Worm (Caenorhabditis elegans) whole organism, L3 larva: ENCODE measurements around the gene srt-36.
A peak's percentile ranks its signal among the peaks of the same experiment; 100 is the strongest.

Experiments
- R02D3.7 ChIP-seq: fragments of 150-350 bp; optimal IDR thresholded peaks from 2 replicates; lab custom pipeline; 2014; ENCODE audit warnings: missing biosample characterization, missing genetic modification characterization
- ZK546.5 ChIP-seq: sonication (generic microtip); optimal IDR thresholded peaks from 2 replicates; lab custom pipeline; 2017; ENCODE audit warnings: missing biosample characterization, missing genetic modification characterization
- aly-2 ChIP-seq: fragments of 150-350 bp; optimal IDR thresholded peaks from 2 replicates; lab custom pipeline; 2014; ENCODE audit warnings: missing biosample characterization, missing genetic modification characterization
- ama-1 ChIP-seq: fragments of 150-350 bp; optimal IDR thresholded peaks from 2 replicates; lab custom pipeline; 2018
- ceh-16 ChIP-seq: sonication (generic microtip); optimal IDR thresholded peaks from 2 replicates; lab custom pipeline; 2017; ENCODE audit warnings: missing biosample characterization, missing genetic modification characterization
- ceh-28 ChIP-seq: fragments of 150-350 bp; optimal IDR thresholded peaks from 2 replicates; lab custom pipeline; 2014; ENCODE audit warnings: missing biosample characterization, missing genetic modification reagents, missing genetic modification characterization
- ceh-9 ChIP-seq: sonication (generic microtip); optimal IDR thresholded peaks from 2 replicates; lab custom pipeline; 2018; ENCODE audit warnings: missing biosample characterization, missing genetic modification characterization
- egl-27 ChIP-seq: sonication (generic microtip); optimal IDR thresholded peaks from 4 replicates; lab custom pipeline; 2017; ENCODE audit warnings: missing biosample characterization, missing genetic modification reagents, missing genetic modification characterization
- egl-5 ChIP-seq: fragments of 150-350 bp; optimal IDR thresholded peaks from 2 replicates; lab custom pipeline; 2017; ENCODE audit warnings: missing biosample characterization, missing genetic modification reagents, missing genetic modification characterization, inconsistent platforms
- elt-1 ChIP-seq: fragments of 150-350 bp; optimal IDR thresholded peaks from 2 replicates; lab custom pipeline; 2014; ENCODE audit warnings: missing biosample characterization, missing genetic modification characterization
- elt-2 ChIP-seq: sonication (generic microtip); optimal IDR thresholded peaks from 2 replicates; lab custom pipeline; 2016; ENCODE audit warnings: missing genetic modification reagents, mild to moderate bottlenecking, missing genetic modification characterization, missing compliant biosample characterization
- eor-1 ChIP-seq, 2 experiments: fragments of 150-350 bp; optimal IDR thresholded peaks; 2 replicates each; lab custom pipeline; 2014 to 2018; ENCODE audit warnings: missing biosample characterization in 2 of 2, missing genetic modification characterization in 2 of 2
- fkh-10 ChIP-seq: sonication (generic microtip); optimal IDR thresholded peaks from 2 replicates; lab custom pipeline; 2017; ENCODE audit warnings: missing biosample characterization, missing genetic modification reagents, missing genetic modification characterization
- fos-1 ChIP-seq: fragments of 150-350 bp; optimal IDR thresholded peaks from 2 replicates; lab custom pipeline; 2014; ENCODE audit warnings: missing biosample characterization, missing genetic modification characterization
- hmg-11 ChIP-seq: sonication (generic microtip); optimal IDR thresholded peaks from 2 replicates; lab custom pipeline; 2016; ENCODE audit warnings: missing genetic modification characterization, missing compliant biosample characterization
- jun-1 ChIP-seq: fragments of 150-350 bp; optimal IDR thresholded peaks from 2 replicates; lab custom pipeline; 2014; ENCODE audit warnings: missing biosample characterization, missing genetic modification reagents, missing genetic modification characterization
- lin-15B ChIP-seq: fragments of 150-350 bp; optimal IDR thresholded peaks from 2 replicates; lab custom pipeline; 2014; ENCODE audit warnings: missing biosample characterization, missing genetic modification characterization
- lin-39 ChIP-seq: fragments of 150-350 bp; optimal IDR thresholded peaks from 2 replicates; lab custom pipeline; 2018; ENCODE audit warnings: missing biosample characterization, missing genetic modification reagents, missing genetic modification characterization
- lsy-12 ChIP-seq: sonication (generic microtip); optimal IDR thresholded peaks from 2 replicates; lab custom pipeline; 2016; ENCODE audit warnings: mild to moderate bottlenecking, missing genetic modification characterization, missing compliant biosample characterization
- mdl-1 ChIP-seq: fragments of 150-350 bp; optimal IDR thresholded peaks from 2 replicates; lab custom pipeline; 2014; ENCODE audit warnings: missing biosample characterization, missing genetic modification characterization
- mml-1 ChIP-seq: fragments of 150-350 bp; sonication (generic microtip); optimal IDR thresholded peaks from 3 replicates; lab custom pipeline; 2014; ENCODE audit warnings: missing biosample characterization, missing genetic modification characterization
- nfya-1 ChIP-seq: sonication (generic microtip); optimal IDR thresholded peaks from 2 replicates; lab custom pipeline; 2017; ENCODE audit warnings: missing genetic modification characterization, mild to moderate bottlenecking, missing compliant biosample characterization, antibody characterized with exemption, moderate library complexity; ENCODE audit not compliant: insufficient read depth
- nhr-12 ChIP-seq: fragments of 150-350 bp; optimal IDR thresholded peaks from 2 replicates; lab custom pipeline; 2014; ENCODE audit warnings: missing biosample characterization, missing genetic modification characterization
- nhr-23 ChIP-seq: fragments of 150-350 bp; optimal IDR thresholded peaks from 2 replicates; lab custom pipeline; 2014; ENCODE audit warnings: missing biosample characterization, missing genetic modification reagents, missing genetic modification characterization
- nhr-25 ChIP-seq: sonication (generic microtip); optimal IDR thresholded peaks from 2 replicates; lab custom pipeline; 2017; ENCODE audit warnings: missing biosample characterization, missing genetic modification characterization
- nhr-28 ChIP-seq: fragments of 150-350 bp; optimal IDR thresholded peaks from 2 replicates; lab custom pipeline; 2014; ENCODE audit warnings: missing biosample characterization, missing genetic modification characterization
- nhr-43 ChIP-seq: sonication (generic microtip); optimal IDR thresholded peaks from 2 replicates; lab custom pipeline; 2016; ENCODE audit warnings: mild to moderate bottlenecking, missing genetic modification characterization, missing compliant biosample characterization; ENCODE audit not compliant: poor library complexity, severe bottlenecking
- nhr-67 ChIP-seq: fragments of 150-350 bp; optimal IDR thresholded peaks from 2 replicates; lab custom pipeline; 2014; ENCODE audit warnings: missing biosample characterization, missing genetic modification characterization
- nhr-76 ChIP-seq: fragments of 150-350 bp; sonication (generic microtip); optimal IDR thresholded peaks from 5 replicates; lab custom pipeline; 2014; ENCODE audit warnings: missing biosample characterization, missing genetic modification characterization
- nhr-77 ChIP-seq: fragments of 150-350 bp; optimal IDR thresholded peaks from 2 replicates; lab custom pipeline; 2014; ENCODE audit warnings: missing biosample characterization, missing genetic modification characterization
- pha-4 ChIP-seq: fragments of 150-350 bp; optimal IDR thresholded peaks from 2 replicates; lab custom pipeline; 2014; ENCODE audit warnings: missing biosample characterization, missing genetic modification reagents, missing genetic modification characterization
- pqm-1 ChIP-seq: fragments of 150-350 bp; optimal IDR thresholded peaks from 2 replicates; lab custom pipeline; 2017; ENCODE audit warnings: missing biosample characterization, missing genetic modification characterization, inconsistent platforms
- sea-2 ChIP-seq: fragments of 150-350 bp; sonication (generic microtip); optimal IDR thresholded peaks from 4 replicates; lab custom pipeline; 2014; ENCODE audit warnings: missing biosample characterization, missing genetic modification reagents, missing genetic modification characterization
- skn-1 ChIP-seq: fragments of 150-350 bp; optimal IDR thresholded peaks from 2 replicates; lab custom pipeline; 2014; ENCODE audit warnings: missing biosample characterization, missing genetic modification characterization
- tbx-2 ChIP-seq: sonication (generic microtip); optimal IDR thresholded peaks from 2 replicates; lab custom pipeline; 2016; ENCODE audit warnings: mild to moderate bottlenecking, missing genetic modification characterization, missing compliant biosample characterization
- unc-62 ChIP-seq: fragments of 150-350 bp; sonication (generic microtip); optimal IDR thresholded peaks from 4 replicates; lab custom pipeline; 2014; ENCODE audit warnings: missing biosample characterization, missing genetic modification reagents, missing genetic modification characterization
- zag-1 ChIP-seq: fragments of 150-350 bp; optimal IDR thresholded peaks from 2 replicates; lab custom pipeline; 2014; ENCODE audit warnings: missing biosample characterization, missing genetic modification characterization
- ztf-11 ChIP-seq: fragments of 150-350 bp; optimal IDR thresholded peaks from 2 replicates; lab custom pipeline; 2014; ENCODE audit warnings: missing biosample characterization, missing genetic modification characterization

srt-36 gene

ce11 chrV:4240292-4240691, 27.8 kb downstream of the srt-36 start, which contains the start of gene srh-204:
Gene srh-204, minus strand, starts transcription at chrV:4240392.
- TF ChIP-seq nhr-77 (tag; lab: Kevin White, UChicago) (no peak), aly-2 (tag; lab: Kevin White, UChicago) (no peak), eor-1 (tag; optimal IDR thresholded peaks at IDR 0.05; lab: Kevin White, UChicago) (no peak), zag-1 (tag; lab: Kevin White, UChicago) (no peak), sea-2 (GFP tag; lab: Kevin White, UChicago) (no peak), elt-2 (no peak), lsy-12 (no peak), ceh-9 (tag; lab: Kevin White, UChicago) (no peak), pha-4 (tag; lab: Kevin White, UChicago) (no peak), egl-5 (tag; lab: Kevin White, UChicago) (no peak), nhr-12 (no peak), ceh-16 (tag; lab: Kevin White, UChicago) (no peak), mdl-1 (no peak), tbx-2 (no peak), nhr-43 (no peak), skn-1 (tag; lab: Kevin White, UChicago) (no peak), jun-1 (tag; lab: Kevin White, UChicago) (no peak), hmg-11 (tag; lab: Kevin White, UChicago) (no peak), fos-1 (no peak)

- TF ChIP-seq fkh-10 (GFP tag; lab: Kevin White, UChicago) (no peak), R02D3.7 (no peak), zag-1 (tag; lab: Kevin White, UChicago) (no peak), skn-1 (tag; lab: Kevin White, UChicago) (no peak), nhr-76 (tag; lab: Kevin White, UChicago) (no peak), egl-27 (tag; lab: Kevin White, UChicago) (no peak), nhr-23 (tag; lab: Kevin White, UChicago) (no peak), lin-15B (no peak), egl-5 (tag; lab: Kevin White, UChicago) (no peak), mml-1 (no peak), jun-1 (tag; lab: Kevin White, UChicago) (no peak), sea-2 (GFP tag; lab: Kevin White, UChicago) (no peak), unc-62 (GFP tag; lab: Kevin White, UChicago) (no peak), lsy-12 (no peak), ceh-28 (no peak)
Measured at ce11 chrV:4236118-4236517, 32.0 kb downstream of the srt-36 start, which contains the start of gene nlp-13. Gene nlp-13, plus strand, starts transcription at chrV:4236418.

ce11 chrV:4219342-4219741, 48.8 kb downstream of the srt-36 start, which contains the start of gene nlp-9:
Gene nlp-9, plus strand, starts transcription at chrV:4219642.
- TF ChIP-seq nhr-67 (tag; lab: Kevin White, UChicago), result no peak
- TF ChIP-seq fos-1, result no peak
- no peak for TF ChIP-seq ama-1 (lab: Kevin White, UChicago)
- no peak for TF ChIP-seq pqm-1 (tag; lab: Kevin White, UChicago)
- no peak for TF ChIP-seq nhr-25 (tag; lab: Kevin White, UChicago)
- TF ChIP-seq nhr-28 (tag; lab: Kevin White, UChicago), result no peak
- TF ChIP-seq egl-5 (tag; lab: Kevin White, UChicago), result no peak
- TF ChIP-seq hmg-11 (tag; lab: Kevin White, UChicago), result no peak

- TF ChIP-seq nhr-25 (tag; lab: Kevin White, UChicago), result no peak
- no peak for TF ChIP-seq fos-1
- TF ChIP-seq ZK546.5 (tag; lab: Kevin White, UChicago), result no peak
- no peak for TF ChIP-seq nhr-12
- TF ChIP-seq nfya-1, result peak; percentile 10
- no peak for TF ChIP-seq lsy-12
- TF ChIP-seq unc-62 (GFP tag; lab: Kevin White, UChicago), result no peak
- TF ChIP-seq lin-39 (tag; lab: Kevin White, UChicago), result peak; percentile 24
- TF ChIP-seq ztf-11 (tag; lab: Kevin White, UChicago), result no peak
- TF ChIP-seq elt-1 (tag; lab: Kevin White, UChicago), result peak; percentile 46
- TF ChIP-seq nhr-43, result no peak
- TF ChIP-seq sea-2 (GFP tag; lab: Kevin White, UChicago), result no peak
Measured at ce11 chrV:4218268-4218667, 49.8 kb downstream of the srt-36 start.
